Fruit fly (Drosophila melanogaster) whole organism, prepupa: ENCODE measurements around the gene Rbcn-3A.

Source experiments
- Blimp-1 ChIP-seq: fragments of 200-800 bp; sonication (Bioruptor generic); optimal IDR thresholded peaks from 3 replicates; lab custom pipeline; 2017; ENCODE audit warnings: missing biosample characterization, missing genetic modification characterization, mild to moderate bottlenecking, moderate library complexity, missing genetic modification reagents
- CG15336 ChIP-seq: fragments of 200-800 bp; sonication (Bioruptor generic); IDR thresholded peaks from 2 replicates; pipeline ENCODE4 v1.3.6; 2022; ENCODE audit warnings: missing biosample characterization, missing genetic modification characterization
- CG4318 ChIP-seq: fragments of 200-800 bp; sonication (Bioruptor generic); optimal IDR thresholded peaks from 3 replicates; lab custom pipeline; 2017; ENCODE audit warnings: missing biosample characterization, mild to moderate bottlenecking, missing genetic modification characterization
- CG6276 ChIP-seq: fragments of 200-800 bp; sonication (Bioruptor generic); optimal IDR thresholded peaks from 2 replicates; lab custom pipeline; 2017; ENCODE audit warnings: missing biosample characterization, mild to moderate bottlenecking, missing genetic modification characterization
- CG6792 ChIP-seq: fragments of 200-800 bp; sonication (Bioruptor generic); optimal IDR thresholded peaks from 3 replicates; lab custom pipeline; 2016; ENCODE audit warnings: missing biosample characterization, missing genetic modification characterization
- CG6854 ChIP-seq: fragments of 200-800 bp; sonication (Bioruptor generic); optimal IDR thresholded peaks from 2 replicates; lab custom pipeline; 2017; ENCODE audit warnings: missing biosample characterization, mild to moderate bottlenecking, missing genetic modification characterization
- CG7368 ChIP-seq: fragments of 200-800 bp; sonication (Bioruptor generic); optimal IDR thresholded peaks from 3 replicates; lab custom pipeline; 2016; ENCODE audit warnings: missing biosample characterization, missing genetic modification characterization
- CG9139 ChIP-seq: fragments of 200-800 bp; sonication (Bioruptor generic); optimal IDR thresholded peaks from 3 replicates; lab custom pipeline; 2017; ENCODE audit warnings: missing biosample characterization, mild to moderate bottlenecking, missing genetic modification characterization
- Eip93F ChIP-seq: fragments of 200-800 bp; sonication (Bioruptor generic); optimal IDR thresholded peaks from 2 replicates; lab custom pipeline; 2016; ENCODE audit warnings: missing biosample characterization, mild to moderate bottlenecking, missing genetic modification characterization
- Met ChIP-seq: fragments of 200-800 bp; sonication (Bioruptor generic); optimal IDR thresholded peaks from 3 replicates; lab custom pipeline; 2016; ENCODE audit warnings: missing biosample characterization, missing genetic modification characterization
- fd85E ChIP-seq: fragments of 200-800 bp; sonication (Bioruptor generic); optimal IDR thresholded peaks from 3 replicates; lab custom pipeline; 2016; ENCODE audit warnings: missing biosample characterization, missing genetic modification characterization
- fkh ChIP-seq: fragments of 200-800 bp; sonication (Bioruptor generic); optimal IDR thresholded peaks from 3 replicates; lab custom pipeline; 2017; ENCODE audit warnings: missing biosample characterization, mild to moderate bottlenecking, missing genetic modification characterization, moderate library complexity

dm6 chrX:6231764-6232163 lies 23.5 kb downstream of the Rbcn-3A start:
- TF ChIP-seq fkh (GFP tag; lab: Kevin White, UChicago) (no peak), CG6276 (GFP tag; lab: Kevin White, UChicago) (no peak), Blimp-1 (no peak), CG9139 (GFP tag; lab: Kevin White, UChicago) (no peak), Eip93F (GFP tag; lab: Kevin White, UChicago) (no peak), CG6792 (no peak), fd85E (GFP tag; lab: Kevin White, UChicago) (no peak), CG4318 (no peak), CG15336 (no peak), CG6854 (GFP tag; lab: Kevin White, UChicago) (no peak), Met (GFP tag; lab: Kevin White, UChicago) (no peak), CG7368 (GFP tag; lab: Kevin White, UChicago) (no peak)
